Worm (Caenorhabditis elegans) whole organism, L1 larva: ENCODE measurements around the gene Y69E1A.1.
A peak's percentile ranks its signal among the peaks of the same experiment; 100 is the strongest.
"Not testable (repeated sequence)": the region's sequence is repeated elsewhere in the genome, so short reads cannot be mapped to it uniquely, and the experiment has no call there.

ENCODE experiments used
- C34B4.2 ChIP-seq: sonication (generic microtip); optimal IDR thresholded peaks from 2 replicates; lab custom pipeline; 2017; ENCODE audit warnings: mild to moderate bottlenecking, missing genetic modification characterization, missing compliant biosample characterization
- Y116A8C.19 ChIP-seq: sonication (generic microtip); optimal IDR thresholded peaks from 2 replicates; lab custom pipeline; 2016; ENCODE audit warnings: missing compliant biosample characterization, missing genetic modification characterization, borderline replicate concordance
- ceh-63 ChIP-seq: fragments of 200-800 bp; sonication (Bioruptor generic); optimal IDR thresholded peaks from 2 replicates; lab custom pipeline; 2018; ENCODE audit warnings: mild to moderate bottlenecking, missing genetic modification characterization, missing compliant biosample characterization
- efl-1 ChIP-seq, 4 experiments: fragments of 150-350 bp; optimal IDR thresholded peaks in 3 of 4; peaks in 1 of 4; 1 replicate in 1 of 4; 2 replicates in 3 of 4; lab custom pipeline; 2014; ENCODE audit warnings: missing biosample characterization in 2 of 4, missing genetic modification characterization in 2 of 4, missing genetic modification reagents in 2 of 4
- egl-13 ChIP-seq: sonication (generic microtip); optimal IDR thresholded peaks from 2 replicates; lab custom pipeline; 2016; ENCODE audit warnings: missing genotype, missing genetic modification reagents, missing genetic modification characterization, missing compliant biosample characterization
- elt-2 ChIP-seq: sonication (generic microtip); optimal IDR thresholded peaks from 2 replicates; lab custom pipeline; 2016; ENCODE audit warnings: missing genetic modification characterization, mild to moderate bottlenecking, inconsistent platforms, missing compliant biosample characterization, missing genetic modification reagents
- hlh-4 ChIP-seq: sonication (generic microtip); optimal IDR thresholded peaks from 2 replicates; lab custom pipeline; 2016; ENCODE audit warnings: mild to moderate bottlenecking, missing genetic modification characterization, missing compliant biosample characterization
- lin-14 ChIP-seq: fragments of 200-800 bp; sonication (Bioruptor generic); optimal IDR thresholded peaks from 2 replicates; lab custom pipeline; 2018; ENCODE audit warnings: mild to moderate bottlenecking, missing genetic modification characterization, moderate library complexity, missing compliant biosample characterization
- lin-35 ChIP-seq, 2 experiments: fragments of 150-350 bp; optimal IDR thresholded peaks; 2 replicates each; lab custom pipeline; 2014; ENCODE audit warnings: missing biosample characterization in 2 of 2, missing genetic modification characterization in 2 of 2, missing genetic modification reagents in 2 of 2
- lsy-2 ChIP-seq, 2 experiments: fragments of 150-350 bp; optimal IDR thresholded peaks; 2 replicates each; lab custom pipeline; 2014; ENCODE audit warnings: missing biosample characterization in 2 of 2, missing genetic modification characterization in 2 of 2
- mdl-1 ChIP-seq, 2 experiments: fragments of 150-350 bp; optimal IDR thresholded peaks; 2 replicates each; lab custom pipeline; 2014 to 2017; ENCODE audit warnings: missing biosample characterization in 2 of 2, missing genetic modification characterization in 2 of 2, inconsistent platforms in 1 of 2
- mef-2 ChIP-seq: fragments of 150-350 bp; optimal IDR thresholded peaks from 2 replicates; lab custom pipeline; 2014; ENCODE audit warnings: missing biosample characterization, missing genetic modification characterization
- nhr-11 ChIP-seq: fragments of 150-350 bp; optimal IDR thresholded peaks from 2 replicates; lab custom pipeline; 2014; ENCODE audit warnings: missing biosample characterization, missing genetic modification characterization
- nhr-19 ChIP-seq: fragments of 200-800 bp; sonication (Bioruptor generic); conservative IDR thresholded peaks from 2 replicates; pipeline ENCODE4 v1.3.6; 2022; ENCODE audit warnings: missing genetic modification characterization, missing compliant biosample characterization
- nhr-20 ChIP-seq: sonication (generic microtip); optimal IDR thresholded peaks from 2 replicates; lab custom pipeline; 2016; ENCODE audit warnings: mild to moderate bottlenecking, missing genetic modification characterization, missing compliant biosample characterization
- nhr-237 ChIP-seq: fragments of 150-350 bp; optimal IDR thresholded peaks from 2 replicates; lab custom pipeline; 2014; ENCODE audit warnings: missing biosample characterization, missing genetic modification characterization
- nhr-71 ChIP-seq: sonication (generic microtip); optimal IDR thresholded peaks from 2 replicates; lab custom pipeline; 2016; ENCODE audit warnings: mild to moderate bottlenecking, missing genetic modification characterization, moderate library complexity, missing compliant biosample characterization
- pqm-1 ChIP-seq: sonication (generic microtip); optimal IDR thresholded peaks from 3 replicates; lab custom pipeline; 2017; ENCODE audit warnings: missing biosample characterization, missing genetic modification characterization
- rnt-1 ChIP-seq: sonication (generic microtip); optimal IDR thresholded peaks from 2 replicates; lab custom pipeline; 2016; ENCODE audit warnings: mild to moderate bottlenecking, missing genetic modification characterization, moderate library complexity, missing compliant biosample characterization
- snpc-4 ChIP-seq: fragments of 150-350 bp; optimal IDR thresholded peaks from 2 replicates; lab custom pipeline; 2014; ENCODE audit warnings: missing biosample characterization, missing genetic modification characterization
- sup-37 ChIP-seq: fragments of 200-800 bp; sonication (Bioruptor generic); optimal IDR thresholded peaks from 2 replicates; lab custom pipeline; 2018; ENCODE audit warnings: mild to moderate bottlenecking, missing genetic modification characterization, missing compliant biosample characterization
- swsn-7 ChIP-seq: sonication (generic microtip); optimal IDR thresholded peaks from 2 replicates; lab custom pipeline; 2016; ENCODE audit warnings: missing genetic modification characterization, missing compliant biosample characterization
- tlp-1 ChIP-seq: fragments of 150-350 bp; optimal IDR thresholded peaks from 2 replicates; lab custom pipeline; 2014; ENCODE audit warnings: missing biosample characterization, missing genetic modification characterization
- ztf-11 ChIP-seq, 2 experiments: sonication (generic microtip); optimal IDR thresholded peaks; 2 replicates each; lab custom pipeline; 2016 to 2017; ENCODE audit warnings: missing genetic modification characterization in 2 of 2, missing biosample characterization in 1 of 2, missing compliant biosample characterization in 1 of 2

Gene Y69E1A.1

DNA sequence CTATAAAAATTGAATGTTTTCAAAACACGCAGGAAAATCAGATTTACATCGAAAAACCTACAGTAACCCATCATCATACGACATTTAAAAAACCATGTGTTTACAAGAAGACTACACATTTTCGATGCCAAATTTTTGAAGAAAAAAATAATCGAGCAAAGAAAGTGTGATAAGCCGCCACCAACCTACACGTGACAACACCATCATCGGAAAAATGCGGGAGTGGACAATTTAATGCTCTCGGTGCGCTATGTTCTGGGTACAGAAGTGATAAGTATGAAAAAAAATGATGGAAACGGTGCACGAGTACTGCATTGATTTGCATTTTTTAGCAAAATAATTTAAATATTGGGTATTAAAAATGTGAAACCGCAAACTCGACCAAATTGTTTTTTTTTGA is 16.0 kb upstream of the Y69E1A.1 start:
- TF ChIP-seq C34B4.2 (tag; lab: Kevin White, UChicago): no peak
- TF ChIP-seq mdl-1 (tag; optimal IDR thresholded peaks at IDR 0.05; lab: Kevin White, UChicago): peak in 1 of 2 experiments; percentile 9
- no peak for TF ChIP-seq nhr-237 (tag; lab: Kevin White, UChicago)
- TF ChIP-seq pqm-1 (tag; lab: Kevin White, UChicago): no peak
- TF ChIP-seq lin-35 (GFP tag; optimal IDR thresholded peaks at IDR 0.05; lab: Kevin White, UChicago): peak in 1 of 2 experiments; percentile 39
- TF ChIP-seq nhr-20 (tag; lab: Kevin White, UChicago): peak; percentile 2
- TF ChIP-seq efl-1 (optimal IDR thresholded peaks at IDR 0.05; lab: Kevin White, UChicago): no peak
- peak in 1 of 2 experiments; percentile 16 for TF ChIP-seq efl-1 (GFP tag; optimal IDR thresholded peaks at IDR 0.05 in 1 of 2; lab: Kevin White, UChicago)
- TF ChIP-seq elt-2 (tag; lab: Kevin White, UChicago): peak; percentile 86

DNA sequence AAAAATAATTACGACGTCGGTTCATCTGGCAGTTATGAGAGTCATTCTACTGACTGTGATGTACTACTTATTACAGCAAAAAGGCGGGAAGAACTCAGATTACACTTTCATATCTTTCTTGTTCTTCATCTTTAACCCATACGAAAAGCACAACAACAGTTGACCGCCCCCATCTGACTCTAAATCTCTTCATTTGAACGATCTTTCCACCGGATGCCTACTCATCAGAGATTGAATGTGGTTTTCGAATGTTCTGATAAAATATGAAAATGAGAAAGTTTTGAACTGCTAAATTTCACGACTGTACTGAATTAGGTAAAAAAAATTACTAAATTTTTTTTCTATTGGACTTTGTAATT is 9.5 kb upstream of the Y69E1A.1 start, which contains the start of gene sri-19:
sri-19 (plus strand) TSS at position 143 of the 359 bp plus-strand sequence.
- TF ChIP-seq rnt-1 (peak; percentile 41), nhr-71 (tag; lab: Kevin White, UChicago) (no peak), lin-14 (GFP tag; lab: Kevin White, UChicago) (peak; percentile 51)

DNA sequence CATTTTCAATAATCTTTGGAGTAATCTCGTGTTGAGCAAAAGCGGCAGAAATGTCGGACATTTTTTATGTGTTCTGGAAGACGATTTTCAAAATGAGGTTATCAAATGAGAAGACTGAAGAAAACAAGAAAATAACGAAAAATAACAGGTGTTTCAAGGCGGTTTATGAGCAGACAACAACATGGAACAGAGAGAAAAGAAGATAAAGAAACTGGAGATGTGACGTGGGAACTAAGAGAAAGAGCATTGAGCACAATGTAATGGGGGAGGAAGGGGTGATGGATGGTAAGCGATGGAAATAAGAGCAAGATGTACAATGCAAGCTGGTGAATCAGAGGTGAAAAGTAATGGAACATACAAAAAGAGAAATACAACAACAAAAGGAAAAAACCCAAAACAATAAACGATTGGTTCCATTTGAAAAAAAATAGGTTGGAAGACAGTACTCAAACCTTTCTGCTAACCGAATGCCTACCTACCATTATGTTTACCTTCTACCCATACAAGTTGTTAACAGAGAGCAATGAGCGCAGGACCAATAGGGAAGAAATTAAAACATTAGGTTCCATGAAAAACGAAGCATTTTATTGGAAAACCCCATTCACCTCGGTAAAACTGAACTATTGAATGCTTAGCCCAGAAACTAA is 9.0 kb upstream of the Y69E1A.1 start, which contains the start of gene Y69E1A.5:
Y69E1A.5 (minus strand) TSS at position 73 of the 647 bp plus-strand sequence.
- TF ChIP-seq lin-14 (GFP tag; lab: Kevin White, UChicago): peak; percentile 72
- TF ChIP-seq swsn-7: no peak
- no peak for TF ChIP-seq efl-1 (optimal IDR thresholded peaks at IDR 0.05; lab: Kevin White, UChicago)
- TF ChIP-seq efl-1 (GFP tag; optimal IDR thresholded peaks at IDR 0.05 in 1 of 2; lab: Kevin White, UChicago): peak in 1 of 2 experiments; percentile 81
- TF ChIP-seq ztf-11 (tag; optimal IDR thresholded peaks at IDR 0.05; lab: Kevin White, UChicago): no peak
- TF ChIP-seq rnt-1: peak; percentile 62

DNA sequence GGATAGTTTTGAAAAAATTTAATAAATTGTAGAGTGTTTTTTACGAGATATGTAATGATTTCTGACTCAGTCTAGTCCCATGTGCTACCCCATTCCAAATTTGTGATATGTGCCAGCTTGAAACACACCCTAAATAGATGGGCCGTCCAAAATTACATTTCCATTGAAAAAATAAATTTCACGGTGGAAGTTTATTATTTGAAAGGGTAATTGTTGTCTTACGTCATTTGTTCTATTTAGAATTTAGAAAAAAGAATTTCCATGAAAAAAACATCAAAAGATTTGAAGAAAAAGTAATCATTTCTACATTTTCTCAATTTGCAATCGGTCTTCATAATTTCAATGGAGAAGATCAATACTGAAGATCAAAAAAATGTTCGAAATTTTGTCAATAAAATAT is 6.3 kb upstream of the Y69E1A.1 start, which contains the start of gene Y69E1A.4:
Y69E1A.4 (plus strand) TSS at position 301 of the 400 bp plus-strand sequence.
- not testable (repeated sequence) for TF ChIP-seq Y116A8C.19 (tag; lab: Kevin White, UChicago); snpc-4 (tag; lab: Kevin White, UChicago); hlh-4

DNA sequence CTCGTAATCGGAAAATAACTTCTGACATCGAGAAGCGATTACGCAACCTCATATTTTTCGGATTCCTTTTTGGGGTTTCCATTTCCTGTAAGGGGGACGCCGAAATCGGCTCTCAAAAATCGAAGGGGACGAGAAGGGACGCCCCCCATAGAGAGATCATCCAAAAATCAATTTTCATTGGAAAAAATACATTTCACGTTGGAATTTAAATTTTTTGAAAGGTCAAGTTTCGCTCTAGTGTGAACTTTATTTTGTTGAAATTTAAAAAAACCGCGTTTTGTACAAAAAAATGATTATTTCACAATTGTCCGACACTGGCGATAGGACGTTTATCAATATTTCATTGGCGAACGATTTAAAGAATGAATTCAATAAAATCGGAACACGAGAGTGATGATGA is 3.3 kb upstream of the Y69E1A.1 start, which contains the start of gene Y69E1A.3:
Y69E1A.3 (plus strand) TSS at position 301 of the 400 bp plus-strand sequence.
- no peak for TF ChIP-seq tlp-1 (tag; lab: Kevin White, UChicago)
- no peak for TF ChIP-seq sup-37 (GFP tag; lab: Kevin White, UChicago)
- no peak for TF ChIP-seq ceh-63 (GFP tag; lab: Kevin White, UChicago)
- TF ChIP-seq lsy-2 (tag; optimal IDR thresholded peaks at IDR 0.05; lab: Kevin White, UChicago): no peak
- TF ChIP-seq elt-2 (tag; lab: Kevin White, UChicago): no peak
- no peak for TF ChIP-seq egl-13 (tag; lab: Kevin White, UChicago)
- TF ChIP-seq mef-2 (tag; lab: Kevin White, UChicago): no peak
- TF ChIP-seq nhr-19: no peak
- TF ChIP-seq snpc-4 (tag; lab: Kevin White, UChicago): no peak

DNA sequence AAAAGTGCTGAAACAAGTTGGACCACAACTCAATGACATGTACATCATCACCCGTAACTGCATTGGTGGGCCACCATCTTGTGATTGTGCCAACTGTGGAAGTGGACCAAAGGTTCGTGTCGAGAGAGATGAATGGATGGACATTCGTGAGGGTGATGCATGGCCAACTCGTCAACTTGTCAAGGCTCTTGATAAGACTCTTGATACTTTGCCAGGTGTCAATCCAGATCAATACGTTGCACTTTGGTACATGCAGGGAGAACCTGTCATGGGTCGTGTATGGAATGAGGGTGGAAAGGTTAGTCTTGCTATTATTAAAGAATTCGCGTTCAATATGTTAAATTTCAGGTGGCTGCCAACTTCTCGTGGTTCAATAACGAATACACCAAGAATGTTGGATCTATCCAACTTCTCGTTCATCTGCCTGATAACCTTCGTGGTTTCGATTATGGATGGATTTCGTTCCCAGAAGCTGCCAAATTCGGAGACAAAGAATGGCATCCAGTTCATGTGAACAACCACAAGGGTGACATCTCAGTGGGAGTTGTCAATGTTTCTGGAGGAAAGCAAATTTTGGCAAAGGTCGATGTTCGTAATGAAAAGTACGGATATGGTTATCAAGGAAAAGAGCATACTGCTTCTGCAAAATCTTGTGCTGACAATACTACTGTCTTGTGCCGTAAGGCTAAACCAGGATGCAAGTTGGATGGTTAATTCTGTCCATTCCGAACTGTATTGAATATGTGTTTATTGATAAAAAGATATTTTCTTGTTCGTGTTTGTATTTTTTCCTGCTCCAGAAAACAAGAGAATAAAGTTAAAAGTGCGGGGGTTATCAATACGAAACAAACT is 1.9 kb upstream of the Y69E1A.1 start:
- TF ChIP-seq nhr-11 (tag; lab: Kevin White, UChicago): no peak
- no peak for TF ChIP-seq C34B4.2 (tag; lab: Kevin White, UChicago)
- no peak for TF ChIP-seq efl-1 (optimal IDR thresholded peaks at IDR 0.05; lab: Kevin White, UChicago)
- peak in 1 of 2 experiments; percentile 92 for TF ChIP-seq efl-1 (GFP tag; optimal IDR thresholded peaks at IDR 0.05 in 1 of 2; lab: Kevin White, UChicago)
